Worm (Caenorhabditis elegans): Measurements from ENCODE around the gene jmjd-1.1.

jmjd-1.1 gene

ce11 chrII:11835208-11835607, 28.9 kb downstream of the jmjd-1.1 start, which contains the start of gene T27D12.6:
Gene T27D12.6, plus strand, starts transcription at chrII:11835508.
- TF ChIP-seq nhr-12 (tag; optimal IDR thresholded peaks at IDR 0.05), result no peak
- no peak for TF ChIP-seq elt-1 (tag; optimal IDR thresholded peaks at IDR 0.05)
- no peak for TF ChIP-seq ceh-9 (tag; optimal IDR thresholded peaks at IDR 0.05)

DNA sequence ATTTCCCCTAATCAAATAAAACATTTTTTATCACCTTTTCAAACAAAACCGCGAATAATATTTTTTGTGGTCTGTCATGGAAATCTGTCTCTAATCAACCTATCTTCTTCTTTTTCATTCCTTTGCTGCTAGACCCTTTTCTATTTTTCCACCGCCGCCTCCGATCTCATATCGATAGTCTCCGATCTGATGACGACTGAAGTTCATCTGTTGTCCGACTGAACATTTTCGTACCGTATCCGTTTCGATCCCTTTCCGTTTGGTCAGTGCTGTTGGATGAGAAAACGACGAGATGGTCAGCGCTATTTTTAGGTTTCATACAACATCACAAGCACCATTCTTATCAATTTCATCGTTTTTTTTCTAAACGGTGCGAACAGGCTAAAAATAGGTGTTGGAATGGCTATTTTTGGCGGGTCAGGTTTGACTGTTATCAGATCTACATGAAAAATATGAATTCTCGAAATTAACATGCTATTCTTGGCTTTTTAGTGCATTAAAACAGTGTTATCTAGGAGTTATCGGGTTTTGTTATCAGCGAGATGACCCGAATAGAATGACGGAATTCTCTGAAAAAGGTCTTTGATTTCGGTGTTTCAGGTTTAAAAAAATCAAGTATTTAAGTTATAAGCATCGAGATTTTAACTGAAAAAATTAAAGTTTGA, 30.3 kb downstream of the jmjd-1.1 start:
- no peak for TF ChIP-seq ZK546.5 (tag; optimal IDR thresholded peaks at IDR 0.05)
- no peak for TF ChIP-seq nhr-11 (tag; optimal IDR thresholded peaks at IDR 0.05)
- no peak for TF ChIP-seq nhr-67 (tag; optimal IDR thresholded peaks at IDR 0.05)
- TF ChIP-seq ceh-9 (tag; optimal IDR thresholded peaks at IDR 0.05), result no peak
- TF ChIP-seq snpc-4 (tag; optimal IDR thresholded peaks at IDR 0.05), result no peak
- no peak for TF ChIP-seq aly-2 (tag; optimal IDR thresholded peaks at IDR 0.05)
- TF ChIP-seq ztf-4 (tag; optimal IDR thresholded peaks at IDR 0.05), result no peak
- TF ChIP-seq mml-1 (tag; optimal IDR thresholded peaks at IDR 0.05), result no peak
- no peak for TF ChIP-seq egl-27 (tag; optimal IDR thresholded peaks at IDR 0.05)
- peak; percentile 1 for TF ChIP-seq pqm-1 (tag; optimal IDR thresholded peaks at IDR 0.05)
- TF ChIP-seq daf-12 (tag; optimal IDR thresholded peaks at IDR 0.05), result no peak
- TF ChIP-seq tbx-2 (tag; optimal IDR thresholded peaks at IDR 0.05), result no peak
- TF ChIP-seq nhr-76 (tag; optimal IDR thresholded peaks at IDR 0.05), result peak; percentile 37
- TF ChIP-seq nhr-12 (tag; optimal IDR thresholded peaks at IDR 0.05), result no peak
- no peak for TF ChIP-seq eor-1 (tag; optimal IDR thresholded peaks at IDR 0.05)
- TF ChIP-seq ama-1 (optimal IDR thresholded peaks at IDR 0.05), result no peak
- no peak for TF ChIP-seq pha-4 (tag; optimal IDR thresholded peaks at IDR 0.05)
- no peak for TF ChIP-seq ceh-16 (tag; optimal IDR thresholded peaks at IDR 0.05)
- no peak for TF ChIP-seq unc-62 (GFP tag; optimal IDR thresholded peaks at IDR 0.05)
- peak; percentile 63 for TF ChIP-seq nhr-23 (tag; optimal IDR thresholded peaks at IDR 0.05)
- no peak for TF ChIP-seq nfya-1 (tag; optimal IDR thresholded peaks at IDR 0.05; ENCODE audit: insufficient read depth)
- TF ChIP-seq nhr-28 (tag; optimal IDR thresholded peaks at IDR 0.05), result no peak
- no peak for TF ChIP-seq egl-5 (tag; optimal IDR thresholded peaks at IDR 0.05)
- no peak for TF ChIP-seq fos-1 (tag; optimal IDR thresholded peaks at IDR 0.05)
- no peak for TF ChIP-seq ceh-28 (tag; optimal IDR thresholded peaks at IDR 0.05)
- TF ChIP-seq elt-2 (tag; optimal IDR thresholded peaks at IDR 0.05), result peak; percentile 69
- TF ChIP-seq lin-39 (tag; optimal IDR thresholded peaks at IDR 0.05), result no peak
- TF ChIP-seq nhr-43 (tag; optimal IDR thresholded peaks at IDR 0.05; ENCODE audit: poor library complexity, severe bottlenecking), result peak; percentile 91
- TF ChIP-seq skn-1 (tag; optimal IDR thresholded peaks at IDR 0.05), result no peak
- no peak for TF ChIP-seq nhr-25 (tag; optimal IDR thresholded peaks at IDR 0.05)
- no peak for TF ChIP-seq jun-1 (tag; optimal IDR thresholded peaks at IDR 0.05)
- TF ChIP-seq lsy-12 (tag; optimal IDR thresholded peaks at IDR 0.05), result no peak
- TF ChIP-seq lin-15B (tag; optimal IDR thresholded peaks at IDR 0.05), result no peak
- TF ChIP-seq fkh-2 (tag; optimal IDR thresholded peaks at IDR 0.05), result no peak
- no peak for TF ChIP-seq elt-1 (tag; optimal IDR thresholded peaks at IDR 0.05)
- TF ChIP-seq nhr-77 (tag; optimal IDR thresholded peaks at IDR 0.05), result no peak
- no peak for TF ChIP-seq sea-2 (GFP tag; optimal IDR thresholded peaks at IDR 0.05)
- peak in 1 of 3 experiments; percentile 46 for TF ChIP-seq elt-3 (tag; optimal IDR thresholded peaks at IDR 0.05)

DNA sequence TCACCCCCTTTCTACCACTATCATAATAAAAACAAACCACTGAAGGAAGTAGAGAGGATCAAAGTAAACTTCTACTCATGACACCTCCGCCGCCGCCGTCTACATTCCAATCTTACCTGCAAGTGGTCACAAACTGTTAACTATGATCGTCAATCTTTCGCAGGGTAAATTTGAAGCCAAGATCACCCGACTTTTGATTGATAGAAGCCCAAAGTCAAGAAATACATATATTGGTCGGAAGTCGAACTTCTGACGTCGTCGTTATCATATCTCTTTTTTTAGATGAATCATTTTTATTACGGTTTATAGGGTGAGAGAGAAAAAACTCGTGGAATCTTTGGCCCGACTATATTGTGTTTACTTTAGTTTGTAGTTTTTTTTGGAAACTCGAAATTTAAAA, 32.0 kb downstream of the jmjd-1.1 start:
- no peak for TF ChIP-seq egl-5 (tag; optimal IDR thresholded peaks at IDR 0.05)
- no peak for TF ChIP-seq nhr-237 (tag; optimal IDR thresholded peaks at IDR 0.05)
- no peak for TF ChIP-seq ztf-4 (tag; optimal IDR thresholded peaks at IDR 0.05)
- no peak for TF ChIP-seq ZK546.5 (tag; optimal IDR thresholded peaks at IDR 0.05)
- TF ChIP-seq unc-62 (GFP tag; optimal IDR thresholded peaks at IDR 0.05), result no peak
- no peak for TF ChIP-seq pqm-1 (tag; optimal IDR thresholded peaks at IDR 0.05)
- no peak for TF ChIP-seq daf-12 (tag; optimal IDR thresholded peaks at IDR 0.05)
- TF ChIP-seq nhr-76 (tag; optimal IDR thresholded peaks at IDR 0.05), result peak; percentile 30
- TF ChIP-seq unc-39 (tag; optimal IDR thresholded peaks at IDR 0.05), result no peak
- TF ChIP-seq sea-2 (GFP tag; optimal IDR thresholded peaks at IDR 0.05), result no peak
- no peak for TF ChIP-seq ama-1 (optimal IDR thresholded peaks at IDR 0.05)
- TF ChIP-seq nhr-12 (tag; optimal IDR thresholded peaks at IDR 0.05), result no peak
- no peak for TF ChIP-seq zag-1 (tag; optimal IDR thresholded peaks at IDR 0.05)
- TF ChIP-seq nhr-11 (tag; optimal IDR thresholded peaks at IDR 0.05), result no peak
- no peak for TF ChIP-seq ztf-11 (tag; optimal IDR thresholded peaks at IDR 0.05)
- TF ChIP-seq elt-3 (tag; optimal IDR thresholded peaks at IDR 0.05), result peak in 1 of 3 experiments; percentile 73
- TF ChIP-seq jun-1 (tag; optimal IDR thresholded peaks at IDR 0.05), result no peak
- TF ChIP-seq tbx-2 (tag; optimal IDR thresholded peaks at IDR 0.05), result no peak
- TF ChIP-seq fos-1 (tag; optimal IDR thresholded peaks at IDR 0.05), result no peak
- no peak for TF ChIP-seq egl-27 (tag; optimal IDR thresholded peaks at IDR 0.05)
- TF ChIP-seq mdl-1 (tag; optimal IDR thresholded peaks at IDR 0.05), result no peak
- TF ChIP-seq fkh-10 (GFP tag; optimal IDR thresholded peaks at IDR 0.05), result no peak
- no peak for TF ChIP-seq fkh-2 (tag; optimal IDR thresholded peaks at IDR 0.05)
- no peak for TF ChIP-seq ceh-82 (tag; optimal IDR thresholded peaks at IDR 0.05)
- TF ChIP-seq pha-4 (tag; optimal IDR thresholded peaks at IDR 0.05), result no peak
- no peak for TF ChIP-seq skn-1 (tag; optimal IDR thresholded peaks at IDR 0.05)
- TF ChIP-seq nhr-67 (tag; optimal IDR thresholded peaks at IDR 0.05), result no peak
- TF ChIP-seq nhr-23 (tag; optimal IDR thresholded peaks at IDR 0.05), result peak; percentile 39
- TF ChIP-seq nhr-43 (tag; optimal IDR thresholded peaks at IDR 0.05; ENCODE audit: poor library complexity, severe bottlenecking), result peak; percentile 92
- TF ChIP-seq nhr-28 (tag; optimal IDR thresholded peaks at IDR 0.05), result no peak
- TF ChIP-seq ceh-9 (tag; optimal IDR thresholded peaks at IDR 0.05), result no peak
- no peak for TF ChIP-seq hmg-11 (tag; optimal IDR thresholded peaks at IDR 0.05)
- no peak for TF ChIP-seq snpc-4 (tag; optimal IDR thresholded peaks at IDR 0.05)
- TF ChIP-seq lin-15B (tag; optimal IDR thresholded peaks at IDR 0.05), result no peak
- no peak for TF ChIP-seq ceh-28 (tag; optimal IDR thresholded peaks at IDR 0.05)
- TF ChIP-seq nhr-77 (tag; optimal IDR thresholded peaks at IDR 0.05), result no peak

Measured in whole organism, L3 larva.